Worm (Caenorhabditis elegans) whole organism, L4 larva: ENCODE data around the gene ddl-1.

Experiments used
- lin-39 ChIP-seq: fragments of 150-350 bp; optimal IDR thresholded peaks from 2 replicates; lab custom pipeline; 2014; ENCODE audit warnings: missing biosample characterization, missing genetic modification reagents, missing genetic modification characterization
- nhr-28 ChIP-seq: fragments of 150-350 bp; optimal IDR thresholded peaks from 2 replicates; lab custom pipeline; 2014; ENCODE audit warnings: missing biosample characterization, missing genetic modification characterization
- pqm-1 ChIP-seq: sonication (generic microtip); optimal IDR thresholded peaks from 2 replicates; lab custom pipeline; 2017; ENCODE audit warnings: missing biosample characterization, missing genetic modification characterization
- unc-62 ChIP-seq, 3 experiments: fragments of 150-350 bp in 1 of 3; sonication (generic microtip); optimal IDR thresholded peaks in 2 of 3; peaks in 1 of 3; 1 replicate in 1 of 3; 2 replicates in 2 of 3; lab custom pipeline; 2014 to 2017; ENCODE audit warnings: missing biosample characterization in 3 of 3, missing genetic modification characterization in 3 of 3, missing genetic modification reagents in 3 of 3, missing genotype in 1 of 3
- zip-11 ChIP-seq: fragments of 200-800 bp; sonication (Bioruptor generic); IDR thresholded peaks from 2 replicates; pipeline ENCODE4 v1.3.6; 2022; ENCODE audit warnings: missing genetic modification characterization, missing compliant biosample characterization

DNA sequence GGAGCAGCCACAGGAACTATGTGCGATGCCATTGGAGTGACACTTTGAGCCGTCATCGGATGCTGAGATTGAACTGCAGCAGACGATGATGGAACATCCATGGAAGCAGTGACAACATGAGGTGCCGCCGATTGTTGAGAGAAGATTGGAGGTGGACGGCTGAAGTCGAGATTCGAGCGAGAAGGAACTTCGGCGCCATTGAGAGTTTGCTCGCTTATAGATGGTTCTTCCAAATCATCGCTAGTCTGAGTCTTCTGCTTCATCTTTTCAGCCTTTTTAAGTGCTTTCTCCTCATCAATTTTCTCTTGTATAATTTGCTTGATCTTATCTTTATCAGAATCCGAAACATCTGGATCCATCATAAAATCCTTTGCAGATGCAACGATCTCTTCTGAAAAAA lies 6.1 kb downstream of the ddl-1 start:
- TF ChIP-seq zip-11 (no peak), pqm-1 (tag; lab: Kevin White, UChicago) (no peak), unc-62 (GFP tag; optimal IDR thresholded peaks at IDR 0.05 in 1 of 2; lab: Kevin White, UChicago) (no peak), unc-62 (tag; optimal IDR thresholded peaks at IDR 0.05; lab: Kevin White, UChicago) (no peak), lin-39 (tag; lab: Kevin White, UChicago) (no peak), nhr-28 (no peak)
